Worm (Caenorhabditis elegans) whole organism, late embryonic: Measurements from ENCODE around the gene ttr-6.

Source experiments
- C38D4.7 ChIP-seq: fragments of 200-800 bp; sonication (Bioruptor generic); optimal IDR thresholded peaks from 2 replicates; lab custom pipeline; 2018; ENCODE audit warnings: mild to moderate bottlenecking, missing genetic modification characterization, moderate library complexity, missing compliant biosample characterization
- T23F11.4 ChIP-seq: fragments of 200-800 bp; sonication (Bioruptor generic); optimal IDR thresholded peaks from 2 replicates; lab custom pipeline; 2018; ENCODE audit warnings: mild to moderate bottlenecking, missing genetic modification characterization, missing compliant biosample characterization
- ama-1 ChIP-seq: fragments of 150-350 bp; optimal IDR thresholded peaks from 2 replicates; lab custom pipeline; 2014
- ceh-22 ChIP-seq: sonication (generic microtip); optimal IDR thresholded peaks from 2 replicates; lab custom pipeline; 2017; ENCODE audit warnings: missing biosample characterization, missing genetic modification characterization
- ceh-24 ChIP-seq: sonication (generic microtip); optimal IDR thresholded peaks from 2 replicates; lab custom pipeline; 2016; ENCODE audit warnings: mild to moderate bottlenecking, missing genetic modification characterization, missing compliant biosample characterization
- ceh-6 ChIP-seq: fragments of 200-800 bp; sonication (Bioruptor generic); optimal IDR thresholded peaks from 2 replicates; lab custom pipeline; 2018; ENCODE audit warnings: mild to moderate bottlenecking, missing genetic modification characterization, missing compliant biosample characterization
- dmd-4 ChIP-seq: sonication (generic microtip); optimal IDR thresholded peaks from 2 replicates; lab custom pipeline; 2016; ENCODE audit warnings: borderline replicate concordance, missing genetic modification characterization, missing compliant biosample characterization
- fkh-6 ChIP-seq: sonication (generic microtip); optimal IDR thresholded peaks from 2 replicates; lab custom pipeline; 2016; ENCODE audit warnings: missing genetic modification characterization, missing compliant biosample characterization
- lin-11 ChIP-seq: fragments of 200-800 bp; sonication (Bioruptor generic); optimal IDR thresholded peaks from 2 replicates; lab custom pipeline; 2018; ENCODE audit warnings: mild to moderate bottlenecking, missing genetic modification characterization, missing compliant biosample characterization
- nhr-11 ChIP-seq: fragments of 150-350 bp; optimal IDR thresholded peaks from 2 replicates; lab custom pipeline; 2014; ENCODE audit warnings: missing biosample characterization, missing genetic modification characterization
- nhr-232 ChIP-seq: sonication (generic microtip); optimal IDR thresholded peaks from 2 replicates; lab custom pipeline; 2016; ENCODE audit warnings: missing genetic modification characterization, missing compliant biosample characterization
- pqm-1 ChIP-seq: sonication (generic microtip); optimal IDR thresholded peaks from 2 replicates; lab custom pipeline; 2016; ENCODE audit warnings: missing genetic modification characterization, missing compliant biosample characterization
- unc-42 ChIP-seq: sonication (generic microtip); optimal IDR thresholded peaks from 2 replicates; lab custom pipeline; 2016; ENCODE audit warnings: missing genotype, missing genetic modification characterization, missing compliant biosample characterization

DNA sequence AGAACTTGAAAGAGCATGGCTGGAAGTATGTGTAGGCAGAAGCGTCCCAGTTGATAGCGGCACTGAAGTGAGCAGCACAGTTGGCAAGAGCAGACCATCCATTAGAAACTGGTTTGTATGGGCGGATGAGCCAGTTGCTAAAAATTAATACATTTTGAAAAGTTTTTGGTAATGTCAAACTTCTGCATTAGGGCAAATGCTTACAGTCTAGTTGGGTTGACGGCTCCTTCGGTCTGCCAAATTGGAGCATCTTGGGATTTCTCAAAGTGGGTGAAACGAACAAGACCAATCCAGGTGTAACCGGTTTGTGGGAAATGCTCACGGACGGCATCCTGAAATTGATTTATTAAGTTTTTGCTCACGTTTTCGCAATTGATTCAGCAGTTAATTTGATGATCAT, 20.7 kb upstream of the ttr-6 start:
- no peak for TF ChIP-seq lin-11 (tag; lab: Kevin White, UChicago)
- TF ChIP-seq ceh-24 (tag; lab: Kevin White, UChicago) = no peak
- TF ChIP-seq ceh-22 (tag; lab: Kevin White, UChicago) = no peak
- no peak for TF ChIP-seq ceh-6 (GFP tag; lab: Kevin White, UChicago)
- no peak for TF ChIP-seq pqm-1 (tag; lab: Kevin White, UChicago)
- no peak for TF ChIP-seq nhr-232 (tag; lab: Kevin White, UChicago)
- TF ChIP-seq nhr-11 (tag; lab: Kevin White, UChicago) = no peak
- TF ChIP-seq dmd-4 (tag; lab: Kevin White, UChicago) = no peak
- TF ChIP-seq fkh-6 = no peak
- no peak for TF ChIP-seq C38D4.7 (GFP tag; lab: Kevin White, UChicago)
- no peak for TF ChIP-seq T23F11.4 (GFP tag; lab: Kevin White, UChicago)
- TF ChIP-seq ama-1 = peak; percentile 60
- TF ChIP-seq unc-42 = no peak
